Fruit fly (Drosophila melanogaster) whole organism, adult: ENCODE measurements around the gene CG15773.

Source experiments
- CG12768 ChIP-seq: fragments of 200-800 bp; sonication (Bioruptor generic); optimal IDR thresholded peaks from 2 replicates; lab custom pipeline; 2017; ENCODE audit warnings: missing biosample characterization, missing genetic modification characterization, mild to moderate bottlenecking, moderate library complexity, missing genetic modification reagents
- CG5204 ChIP-seq: fragments of 200-800 bp; sonication (Bioruptor generic); optimal IDR thresholded peaks from 2 replicates; lab custom pipeline; 2016; ENCODE audit warnings: missing biosample characterization, missing genetic modification characterization
- CG7045 ChIP-seq: fragments of 200-800 bp; sonication (Bioruptor generic); optimal IDR thresholded peaks from 2 replicates; lab custom pipeline; 2017; ENCODE audit warnings: missing biosample characterization, mild to moderate bottlenecking, missing genetic modification characterization
- CG7101 ChIP-seq: fragments of 200-800 bp; sonication (Bioruptor generic); optimal IDR thresholded peaks from 2 replicates; lab custom pipeline; 2018; ENCODE audit warnings: missing biosample characterization, mild to moderate bottlenecking, missing genetic modification characterization, moderate library complexity
- Clk ChIP-seq: fragments of 200-800 bp; sonication (Bioruptor generic); optimal IDR thresholded peaks from 2 replicates; lab custom pipeline; 2017; ENCODE audit warnings: missing biosample characterization, missing genetic modification characterization
- Crg-1 ChIP-seq: fragments of 200-800 bp; sonication (Bioruptor generic); optimal IDR thresholded peaks from 2 replicates; lab custom pipeline; 2016; ENCODE audit warnings: missing biosample characterization, missing genetic modification characterization
- Hr96 ChIP-seq: fragments of 200-800 bp; sonication (Bioruptor generic); optimal IDR thresholded peaks from 2 replicates; lab custom pipeline; 2016; ENCODE audit warnings: missing biosample characterization, missing genetic modification characterization
- Mnt ChIP-seq: fragments of 200-800 bp; sonication (Bioruptor generic); optimal IDR thresholded peaks from 2 replicates; lab custom pipeline; 2016; ENCODE audit warnings: missing biosample characterization, mild to moderate bottlenecking, missing genetic modification characterization
- bab1 ChIP-seq: fragments of 200-800 bp; sonication (Bioruptor generic); optimal IDR thresholded peaks from 3 replicates; lab custom pipeline; 2019; ENCODE audit warnings: missing biosample characterization, mild to moderate bottlenecking, missing genetic modification characterization, moderate library complexity
- cnc ChIP-seq, 2 experiments: fragments of >200 bp; optimal IDR thresholded peaks; 2 replicates each; lab custom pipeline; 2017
- kay ChIP-seq: fragments of 200-800 bp; sonication (Bioruptor generic); peaks from one replicate; lab custom pipeline; 2016; ENCODE audit warnings: missing biosample characterization, missing genetic modification characterization, borderline replicate concordance
- ovo ChIP-seq: fragments of 200-800 bp; sonication (Bioruptor generic); optimal IDR thresholded peaks from 2 replicates; lab custom pipeline; 2016; ENCODE audit warnings: missing biosample characterization, missing genetic modification characterization
- tj ChIP-seq: fragments of 200-800 bp; sonication (Bioruptor generic); optimal IDR thresholded peaks from 3 replicates; lab custom pipeline; 2017; ENCODE audit warnings: missing biosample characterization, mild to moderate bottlenecking, missing genetic modification characterization, moderate library complexity

DNA sequence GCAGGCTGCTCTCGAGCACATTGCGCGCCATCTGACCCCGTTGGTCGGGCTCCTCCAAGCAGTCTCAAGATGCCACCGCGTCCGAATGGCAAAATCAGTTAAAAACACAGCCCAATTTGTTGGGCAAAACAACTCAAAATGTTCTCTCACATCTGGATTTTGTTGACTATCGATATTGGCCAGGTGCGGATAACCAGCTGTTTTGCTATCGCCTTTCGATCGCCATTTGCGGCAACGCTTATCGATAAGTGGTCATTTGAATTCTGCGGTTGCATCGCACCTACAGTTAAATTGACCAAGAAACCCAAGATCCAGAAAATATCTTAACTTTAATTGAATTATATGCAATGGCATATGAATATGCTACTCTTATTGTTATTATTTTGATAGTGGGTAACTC lies 37.5 kb upstream of the CG15773 start, which contains the start of gene CG3149:
- TF ChIP-seq CG7101, result no peak
- TF ChIP-seq ovo, result no peak
- no peak for TF ChIP-seq Crg-1
- TF ChIP-seq cnc (optimal IDR thresholded peaks at IDR 0.05; lab: Kevin White, UChicago), result no peak
- no peak for TF ChIP-seq Clk
- TF ChIP-seq CG12768 (GFP tag; lab: Kevin White, UChicago), result no peak
- no peak for TF ChIP-seq CG7045 (GFP tag; lab: Kevin White, UChicago)
- no peak for TF ChIP-seq kay (GFP tag; lab: Kevin White, UChicago)
- no peak for TF ChIP-seq Hr96
- TF ChIP-seq CG5204 (GFP tag; lab: Kevin White, UChicago), result no peak
- TF ChIP-seq Mnt (GFP tag; lab: Kevin White, UChicago), result no peak
- TF ChIP-seq tj, result no peak
- TF ChIP-seq bab1, result peak; percentile 32
